Worm (Caenorhabditis elegans): ENCODE measurements around the gene nduv-3.

Gene nduv-3

ce11 chrIV:2665388-2665978 is 24.4 kb downstream of the nduv-3 start (continued):
- TF ChIP-seq F44E2.7 (GFP tag; IDR thresholded peaks at IDR 0.05) (0 out of 2 replicates have a peak, but pooled peaks have one; percentile 77), mes-2 (tag; optimal IDR thresholded peaks at IDR 0.05; ENCODE audit: poor library complexity, severe bottlenecking) (peak; percentile 58), daf-16 (GFP tag; optimal IDR thresholded peaks at IDR 0.05) (peak; percentile 63 to 67), daf-16 (tag; optimal IDR thresholded peaks at IDR 0.05) (no peak), dmd-6 (GFP tag; IDR thresholded peaks at IDR 0.05) (0 out of 2 replicates have a peak, but pooled peaks have one; percentile 8), dpl-1 (GFP tag; optimal IDR thresholded peaks at IDR 0.05) (no peak), F10B5.3 (tag; optimal IDR thresholded peaks at IDR 0.05) (no peak), spr-3 (GFP tag; optimal IDR thresholded peaks at IDR 0.05) (peak; percentile 29), unc-39 (tag; optimal IDR thresholded peaks at IDR 0.05) (no peak), unc-130 (GFP tag; optimal IDR thresholded peaks at IDR 0.05) (no peak), arid-1 (GFP tag; conservative IDR thresholded peaks at IDR 0.05) (peak; percentile 78; the same call in 1 of the 2 replicates), mxl-3 (GFP tag; optimal IDR thresholded peaks at IDR 0.05) (peak; percentile 40), daf-8 (GFP tag; IDR thresholded peaks at IDR 0.05) (no peak), egl-27 (tag; optimal IDR thresholded peaks at IDR 0.05) (no peak), egl-43 (GFP tag; IDR thresholded peaks at IDR 0.05) (peak; percentile 82), tra-1 (GFP tag; IDR thresholded peaks at IDR 0.05) (peak; percentile 58; the same call in 1 of the 2 replicates)

ce11 chrIV:2666127-2666526 is 25.0 kb downstream of the nduv-3 start:
- TF ChIP-seq lin-38 (GFP tag; IDR thresholded peaks at IDR 0.05): peak; percentile 88
- TF ChIP-seq daf-19 (GFP tag; conservative IDR thresholded peaks at IDR 0.05): no peak
- no peak for TF ChIP-seq dmd-6 (GFP tag; IDR thresholded peaks at IDR 0.05)
- no peak for TF ChIP-seq fos-1 (tag; optimal IDR thresholded peaks at IDR 0.05)
- TF ChIP-seq mes-2 (tag; optimal IDR thresholded peaks at IDR 0.05; ENCODE audit: poor library complexity, severe bottlenecking): peak; percentile 34
- no peak for TF ChIP-seq zfp-3 (GFP tag; conservative IDR thresholded peaks at IDR 0.05)
- no peak for TF ChIP-seq ctbp-1 (GFP tag; IDR thresholded peaks at IDR 0.05)
- peak in 1 of 2 experiments; percentile 28 for TF ChIP-seq lsy-2 (tag; optimal IDR thresholded peaks at IDR 0.05)
- TF ChIP-seq egl-27 (tag; optimal IDR thresholded peaks at IDR 0.05): no peak

- TF ChIP-seq mes-2 (tag; optimal IDR thresholded peaks at IDR 0.05; ENCODE audit: poor library complexity, severe bottlenecking) (peak; percentile 47), D1046.2 (GFP tag; IDR thresholded peaks at IDR 0.05) (no peak), dpl-1 (GFP tag; optimal IDR thresholded peaks at IDR 0.05) (peak; percentile 19), egl-43 (GFP tag; IDR thresholded peaks at IDR 0.05) (no peak), ceh-44 (GFP tag; IDR thresholded peaks at IDR 0.05) (no peak), lin-38 (GFP tag; IDR thresholded peaks at IDR 0.05) (0 out of 2 replicates have a peak, but pooled peaks have one; percentile 3), snpc-1.2 (GFP tag; IDR thresholded peaks at IDR 0.05) (no peak), mdt-29 (GFP tag; IDR thresholded peaks at IDR 0.05) (no peak), jun-1 (tag; optimal IDR thresholded peaks at IDR 0.05) (no peak), ceh-62 (tag; optimal IDR thresholded peaks at IDR 0.05) (no peak), aha-1 (tag) (no peak), F10B5.3 (tag; optimal IDR thresholded peaks at IDR 0.05) (no peak), nhr-10 (tag; optimal IDR thresholded peaks at IDR 0.05) (no peak), ztf-7 (tag; optimal IDR thresholded peaks at IDR 0.05) (no peak), lin-39 (tag; optimal IDR thresholded peaks at IDR 0.05) (no peak), lin-13 (GFP tag; optimal IDR thresholded peaks at IDR 0.05) (no peak), spr-3 (GFP tag; optimal IDR thresholded peaks at IDR 0.05) (no peak), zip-11 (GFP tag; IDR thresholded peaks at IDR 0.05) (no peak), lsy-2 (tag; optimal IDR thresholded peaks at IDR 0.05) (peak in 1 of 2 experiments; percentile 96), ces-1 (GFP tag; optimal IDR thresholded peaks at IDR 0.05) (no peak), ZK337.2 (GFP tag; IDR thresholded peaks at IDR 0.05) (no peak), rbr-2 (tag; optimal IDR thresholded peaks at IDR 0.05) (no peak), pqm-1 (tag; optimal IDR thresholded peaks at IDR 0.05) (no peak), tag-97 (GFP tag; IDR thresholded peaks at IDR 0.05) (no peak), egl-27 (tag; optimal IDR thresholded peaks at IDR 0.05) (no peak), nhr-111 (GFP tag; optimal IDR thresholded peaks at IDR 0.05) (no peak)
Measured at ce11 chrIV:2666586-2667100, 25.5 kb downstream of the nduv-3 start, which contains the start of gene Y69A2AR.1. Y69A2AR.1 (plus strand) TSS chrIV:2667050.

Data from whole organism, L4 larva.